Worm (Caenorhabditis elegans): ENCODE results near the gene pdf-2.

The pdf-2 gene

DNA sequence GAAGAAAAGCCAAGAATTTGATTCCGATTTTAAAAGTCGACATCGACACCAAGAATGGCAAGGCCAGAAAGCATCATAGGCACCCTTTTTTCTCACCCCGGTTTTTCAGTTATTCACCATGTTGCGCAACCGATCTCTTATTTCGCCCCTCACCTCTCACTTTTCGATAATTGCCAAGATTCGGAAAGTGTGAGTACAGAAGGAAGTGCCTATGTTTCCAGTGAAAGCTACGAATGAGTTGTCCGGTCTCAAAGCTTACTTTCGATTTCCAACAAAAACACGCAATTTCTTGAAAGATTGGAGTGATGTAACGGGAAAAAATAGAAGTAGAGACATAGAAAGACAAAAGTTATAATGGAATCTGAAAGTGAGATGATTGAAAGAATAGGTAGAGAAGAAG is 9.4 kb upstream of the pdf-2 start:
- TF ChIP-seq blmp-1 (tag; optimal IDR thresholded peaks at IDR 0.05) (peak; percentile 70), C16A3.4 (tag; optimal IDR thresholded peaks at IDR 0.05) (no peak), grh-1 (GFP tag; IDR thresholded peaks at IDR 0.05) (no peak), skn-1 (tag; optimal IDR thresholded peaks at IDR 0.05) (no peak), lsy-2 (tag; optimal IDR thresholded peaks at IDR 0.05) (no peak)

- TF ChIP-seq nhr-76 (tag; optimal IDR thresholded peaks at IDR 0.05) (no peak), nhr-11 (tag; optimal IDR thresholded peaks at IDR 0.05) (no peak), snpc-4 (tag; optimal IDR thresholded peaks at IDR 0.05) (no peak), ceh-88 (GFP tag; IDR thresholded peaks at IDR 0.05) (no peak), egl-13 (tag; optimal IDR thresholded peaks at IDR 0.05) (no peak), elt-2 (tag; optimal IDR thresholded peaks at IDR 0.05) (peak; percentile 78), nhr-85 (tag) (peak; percentile 36), fkh-8 (tag; optimal IDR thresholded peaks at IDR 0.05) (no peak), pag-3 (tag; optimal IDR thresholded peaks at IDR 0.05; ENCODE audit: borderline replicate concordance, insufficient read depth) (no peak), tbx-2 (tag; optimal IDR thresholded peaks at IDR 0.05) (no peak), nhr-12 (tag; optimal IDR thresholded peaks at IDR 0.05) (no peak), efl-3 (GFP tag; optimal IDR thresholded peaks at IDR 0.05) (no peak), F16B12.6 (tag; optimal IDR thresholded peaks at IDR 0.05) (no peak), ceh-82 (tag; optimal IDR thresholded peaks at IDR 0.05) (no peak), mdl-1 (tag; optimal IDR thresholded peaks at IDR 0.05) (no peak), elt-3 (tag; optimal IDR thresholded peaks at IDR 0.05) (peak in 1 of 6 experiments; percentile 50), zip-4 (GFP tag; optimal IDR thresholded peaks at IDR 0.05) (no peak), lin-14 (GFP tag; optimal IDR thresholded peaks at IDR 0.05) (no peak), pqm-1 (tag; optimal IDR thresholded peaks at IDR 0.05) (no peak), ceh-90 (tag; optimal IDR thresholded peaks at IDR 0.05) (no peak), unc-98 (GFP tag; IDR thresholded peaks at IDR 0.05) (no peak), unc-130 (tag; optimal IDR thresholded peaks at IDR 0.05) (no peak)
Measured at ce11 chrX:2157855-2158254, 5.3 kb upstream of the pdf-2 start.

DNA sequence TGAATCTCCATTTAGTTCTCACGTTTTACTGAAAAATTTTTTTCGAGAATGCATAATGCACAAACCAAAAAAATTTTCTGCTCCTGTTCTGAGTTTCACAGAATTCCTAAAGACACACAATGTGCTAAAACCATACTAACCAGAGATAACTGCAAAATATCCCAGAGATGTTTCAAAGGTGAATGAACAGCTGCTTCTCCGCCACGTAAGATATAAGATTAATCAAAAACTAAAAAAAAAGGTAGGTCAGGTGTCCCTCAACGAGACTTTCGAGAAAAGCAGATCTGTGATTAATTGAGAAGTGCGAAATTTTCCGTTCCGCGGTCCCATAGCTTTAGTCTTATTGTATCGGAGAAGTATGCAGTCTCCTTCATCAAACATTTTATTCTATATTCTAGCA is 1.6 kb downstream of the pdf-2 start, which contains the start of gene F48B9.3:
F48B9.3 (plus strand) TSS at position 301 of the 400 bp plus-strand sequence.
- TF ChIP-seq sptf-1 (tag; optimal IDR thresholded peaks at IDR 0.05) (no peak), isw-1 (GFP tag; IDR thresholded peaks at IDR 0.05) (no peak), lir-3 (tag; optimal IDR thresholded peaks at IDR 0.05; ENCODE audit: poor library complexity) (no peak), lin-39 (tag; optimal IDR thresholded peaks at IDR 0.05) (no peak), fos-1 (tag; optimal IDR thresholded peaks at IDR 0.05) (no peak), sup-37 (GFP tag; optimal IDR thresholded peaks at IDR 0.05) (no peak), pax-3 (tag; optimal IDR thresholded peaks at IDR 0.05) (no peak), mef-2 (tag; optimal IDR thresholded peaks at IDR 0.05) (no peak), aha-1 (tag; optimal IDR thresholded peaks at IDR 0.05) (no peak), alr-1 (tag; optimal IDR thresholded peaks at IDR 0.05; ENCODE audit: borderline replicate concordance) (no peak), ceh-82 (tag; optimal IDR thresholded peaks at IDR 0.05) (no peak), F16B12.6 (tag; optimal IDR thresholded peaks at IDR 0.05) (no peak), nhr-12 (tag; optimal IDR thresholded peaks at IDR 0.05) (no peak), ztf-4 (tag; optimal IDR thresholded peaks at IDR 0.05) (no peak), mab-9 (GFP tag; IDR thresholded peaks at IDR 0.05) (no peak), hlh-17 (GFP tag; optimal IDR thresholded peaks at IDR 0.05; ENCODE audit: borderline replicate concordance) (no peak), nhr-71 (tag; optimal IDR thresholded peaks at IDR 0.05) (no peak), ztf-11 (tag; optimal IDR thresholded peaks at IDR 0.05) (no peak), ets-5 (GFP tag; IDR thresholded peaks at IDR 0.05) (no peak)

Measured in whole organism, L1 larva.